Worm (Caenorhabditis elegans) whole organism, L1 larva: ENCODE measurements around the gene sup-18.

Experiments
- lin-15B ChIP-seq: fragments of 150-350 bp; sonication (generic microtip); optimal IDR thresholded peaks from 3 replicates; lab custom pipeline; 2014; ENCODE audit warnings: missing biosample characterization, missing genetic modification characterization
- nhr-77 ChIP-seq: fragments of 150-350 bp; optimal IDR thresholded peaks from 2 replicates; lab custom pipeline; 2014; ENCODE audit warnings: missing biosample characterization, missing genetic modification characterization

ce11 chrIII:7891573-7892306 lies 13.0 kb upstream of the sup-18 start, which contains the start of the genes ZK688.5 and fahd-1:
- peak; percentile 49 for TF ChIP-seq nhr-77 (tag; lab: Kevin White, UChicago)
- no peak for TF ChIP-seq lin-15B (tag; lab: Kevin White, UChicago)
